Worm (Caenorhabditis elegans): Measurements from ENCODE around the gene ZC449.4.
"Not testable (repeated sequence)": the region's sequence is repeated elsewhere in the genome, so short reads cannot be mapped to it uniquely, and the experiment has no call there.

ce11 chrX:5056199-5056598 is 22.4 kb upstream of the ZC449.4 start:
- TF ChIP-seq let-526 (GFP tag; IDR thresholded peaks at IDR 0.05); fkh-3 (tag; optimal IDR thresholded peaks at IDR 0.05); snpc-4 (GFP tag; optimal IDR thresholded peaks at IDR 0.05); snpc-4 (tag; optimal IDR thresholded peaks at IDR 0.05); nhr-179 (tag; optimal IDR thresholded peaks at IDR 0.05); ztf-22 (GFP tag; optimal IDR thresholded peaks at IDR 0.05); Y79H2A.3 (GFP tag; conservative IDR thresholded peaks at IDR 0.05); B0261.1 (tag; optimal IDR thresholded peaks at IDR 0.05); pha-4 (tag; optimal IDR thresholded peaks at IDR 0.05); repo-1 (tag; optimal IDR thresholded peaks at IDR 0.05); zim-3 (tag; optimal IDR thresholded peaks at IDR 0.05); him-1 (tag; optimal IDR thresholded peaks at IDR 0.05); unc-130 (GFP tag; optimal IDR thresholded peaks at IDR 0.05); lag-1 (GFP tag; IDR thresholded peaks at IDR 0.05): not testable (repeated sequence)
